Worm (Caenorhabditis elegans) whole organism, L4 larva: ENCODE measurements around the gene T16A9.3.

Experiments
- F10B5.3 ChIP-seq: sonication (generic microtip); optimal IDR thresholded peaks from 2 replicates; lab custom pipeline; 2016; ENCODE audit warnings: mild to moderate bottlenecking, missing genetic modification characterization, missing compliant biosample characterization
- F37D6.2 ChIP-seq: sonication (generic microtip); optimal IDR thresholded peaks from 2 replicates; lab custom pipeline; 2016; ENCODE audit warnings: mild to moderate bottlenecking, missing genetic modification characterization, missing compliant biosample characterization
- F44E2.7 ChIP-seq: fragments of 200-800 bp; sonication (Bioruptor generic); IDR thresholded peaks from 2 replicates; pipeline ENCODE4 v2.1.2; 2022; ENCODE audit warnings: missing genetic modification characterization, missing compliant biosample characterization
- T20F7.1 ChIP-seq: fragments of 200-800 bp; sonication (Bioruptor generic); optimal IDR thresholded peaks from 2 replicates; lab custom pipeline; 2018; ENCODE audit warnings: mild to moderate bottlenecking, missing genetic modification characterization, missing compliant biosample characterization
- T26A8.4 ChIP-seq: fragments of 200-800 bp; sonication (Bioruptor generic); IDR thresholded peaks from 2 replicates; pipeline ENCODE4 v1.3.6; 2022; ENCODE audit warnings: missing genetic modification characterization, missing compliant biosample characterization
- Y105C5A.15 ChIP-seq: fragments of 200-800 bp; sonication (Bioruptor generic); IDR thresholded peaks from 2 replicates; pipeline ENCODE4 v1.3.6; 2022; ENCODE audit warnings: missing genetic modification characterization, missing compliant biosample characterization
- ZK337.2 ChIP-seq: fragments of 200-800 bp; sonication (Bioruptor generic); IDR thresholded peaks from 2 replicates; pipeline ENCODE4 v1.3.6; 2022; ENCODE audit warnings: missing genetic modification reagents, missing genetic modification characterization, missing compliant biosample characterization
- ZK546.5 ChIP-seq, 2 experiments: sonication (generic microtip); optimal IDR thresholded peaks; 2 replicates each; lab custom pipeline; 2017; ENCODE audit warnings: missing biosample characterization in 2 of 2, missing genetic modification characterization in 2 of 2
- ama-1 ChIP-seq: fragments of 150-350 bp; optimal IDR thresholded peaks from 2 replicates; lab custom pipeline; 2014; ENCODE audit warnings: inconsistent platforms, mixed read lengths
- daf-16 ChIP-seq, 3 experiments: sonication (generic microtip); optimal IDR thresholded peaks; 2 replicates each; lab custom pipeline; 2016 to 2017; ENCODE audit warnings: missing genetic modification characterization in 3 of 3, missing genetic modification reagents in 3 of 3, mild to moderate bottlenecking in 2 of 3, missing compliant biosample characterization in 2 of 3, missing biosample characterization in 1 of 3, moderate library complexity in 1 of 3
- daf-8 ChIP-seq: fragments of 200-800 bp; sonication (Bioruptor generic); IDR thresholded peaks from 2 replicates; pipeline ENCODE4 v1.3.6; 2022; ENCODE audit warnings: missing genetic modification characterization, missing compliant biosample characterization
- dmd-6 ChIP-seq: fragments of 200-800 bp; sonication (Bioruptor generic); IDR thresholded peaks from 2 replicates; pipeline ENCODE4 v1.3.6; 2022; ENCODE audit warnings: missing genetic modification reagents, missing genetic modification characterization, missing compliant biosample characterization
- dmd-8 ChIP-seq: fragments of 200-800 bp; sonication (Bioruptor generic); IDR thresholded peaks from 2 replicates; pipeline ENCODE4 v1.3.6; 2022; ENCODE audit warnings: missing genetic modification characterization, missing compliant biosample characterization
- dpl-1 ChIP-seq: fragments of 150-350 bp; optimal IDR thresholded peaks from 2 replicates; lab custom pipeline; 2014; ENCODE audit warnings: missing biosample characterization, missing genetic modification reagents, missing genetic modification characterization
- dve-1 ChIP-seq: sonication (generic microtip); optimal IDR thresholded peaks from 2 replicates; lab custom pipeline; 2017; ENCODE audit warnings: antibody characterized with exemption, mild to moderate bottlenecking, missing genetic modification characterization, missing compliant biosample characterization; ENCODE audit not compliant: insufficient read depth
- egl-43 ChIP-seq: fragments of 200-800 bp; sonication (Bioruptor generic); IDR thresholded peaks from 2 replicates; pipeline ENCODE4 v1.3.6; 2022; ENCODE audit warnings: missing genetic modification reagents, missing genetic modification characterization, missing compliant biosample characterization
- fkh-10 ChIP-seq: fragments of 150-350 bp; optimal IDR thresholded peaks from 2 replicates; lab custom pipeline; 2014; ENCODE audit warnings: missing biosample characterization, missing genetic modification reagents, missing genetic modification characterization
- fos-1 ChIP-seq: fragments of 150-350 bp; optimal IDR thresholded peaks from 2 replicates; lab custom pipeline; 2014; ENCODE audit warnings: missing biosample characterization, missing genetic modification characterization
- hlh-11 ChIP-seq: fragments of 200-800 bp; sonication (Bioruptor generic); optimal IDR thresholded peaks from 2 replicates; lab custom pipeline; 2018; ENCODE audit warnings: mild to moderate bottlenecking, missing genetic modification characterization, missing compliant biosample characterization
- hlh-30 ChIP-seq: sonication (generic microtip); optimal IDR thresholded peaks from 2 replicates; lab custom pipeline; 2017; ENCODE audit warnings: antibody characterized with exemption, mild to moderate bottlenecking, missing genetic modification characterization, missing compliant biosample characterization; ENCODE audit not compliant: insufficient read depth
- lin-1 ChIP-seq: fragments of 200-800 bp; sonication (Bioruptor generic); IDR thresholded peaks from 2 replicates; pipeline ENCODE4 v1.3.6; 2022; ENCODE audit warnings: missing genetic modification reagents, missing genetic modification characterization, missing compliant biosample characterization
- lin-15B ChIP-seq: fragments of 150-350 bp; sonication (generic microtip); optimal IDR thresholded peaks from 3 replicates; lab custom pipeline; 2014; ENCODE audit warnings: missing biosample characterization, missing genetic modification characterization
- lin-39 ChIP-seq: fragments of 150-350 bp; optimal IDR thresholded peaks from 2 replicates; lab custom pipeline; 2014; ENCODE audit warnings: missing biosample characterization, missing genetic modification reagents, missing genetic modification characterization
- lsy-2 ChIP-seq, 2 experiments: fragments of 150-350 bp in 1 of 2; sonication (generic microtip) in 1 of 2; optimal IDR thresholded peaks; 2 replicates each; lab custom pipeline; 2014 to 2017; ENCODE audit warnings: missing biosample characterization in 2 of 2, missing genetic modification characterization in 2 of 2
- mdl-1 ChIP-seq, 2 experiments: fragments of 150-350 bp in 1 of 2; sonication (generic microtip) in 1 of 2; optimal IDR thresholded peaks; 2 replicates each; lab custom pipeline; 2014 to 2017; ENCODE audit warnings: missing biosample characterization in 2 of 2, missing genetic modification characterization in 2 of 2
- mxl-2 ChIP-seq: fragments of 200-800 bp; sonication (Bioruptor generic); conservative IDR thresholded peaks from 2 replicates; pipeline ENCODE4 v1.3.6; 2022; ENCODE audit warnings: missing genetic modification reagents, missing genetic modification characterization, missing compliant biosample characterization
- mxl-3 ChIP-seq: fragments of 200-800 bp; sonication (Bioruptor generic); optimal IDR thresholded peaks from 2 replicates; lab custom pipeline; 2018; ENCODE audit warnings: mild to moderate bottlenecking, missing genetic modification characterization, missing compliant biosample characterization
- nhr-10 ChIP-seq: fragments of 150-350 bp; optimal IDR thresholded peaks from 2 replicates; lab custom pipeline; 2014; ENCODE audit warnings: missing biosample characterization, missing genetic modification characterization
- nhr-28 ChIP-seq: fragments of 150-350 bp; optimal IDR thresholded peaks from 2 replicates; lab custom pipeline; 2014; ENCODE audit warnings: missing biosample characterization, missing genetic modification characterization
- nhr-48 ChIP-seq: sonication (generic microtip); optimal IDR thresholded peaks from 2 replicates; lab custom pipeline; 2016; ENCODE audit warnings: mild to moderate bottlenecking, missing genetic modification characterization, missing compliant biosample characterization
- nhr-77 ChIP-seq: fragments of 150-350 bp; optimal IDR thresholded peaks from 2 replicates; lab custom pipeline; 2014; ENCODE audit warnings: missing biosample characterization, missing genetic modification characterization
- pqm-1 ChIP-seq: sonication (generic microtip); optimal IDR thresholded peaks from 2 replicates; lab custom pipeline; 2017; ENCODE audit warnings: missing biosample characterization, missing genetic modification characterization
- saeg-2 ChIP-seq: fragments of 200-800 bp; sonication (Bioruptor generic); IDR thresholded peaks from 2 replicates; pipeline ENCODE4 v1.3.6; 2022; ENCODE audit warnings: missing genetic modification reagents, missing genetic modification characterization, missing compliant biosample characterization
- sdz-12 ChIP-seq: fragments of 200-800 bp; sonication (Bioruptor generic); optimal IDR thresholded peaks from 2 replicates; lab custom pipeline; 2018; ENCODE audit warnings: mild to moderate bottlenecking, missing genetic modification characterization, missing compliant biosample characterization
- skn-1 ChIP-seq: fragments of 150-350 bp; optimal IDR thresholded peaks from 2 replicates; lab custom pipeline; 2014; ENCODE audit warnings: missing biosample characterization, missing genetic modification characterization
- snpc-4 ChIP-seq: fragments of 150-350 bp; optimal IDR thresholded peaks from 2 replicates; lab custom pipeline; 2014; ENCODE audit warnings: missing biosample characterization, missing genetic modification characterization
- spr-1 ChIP-seq: sonication (generic microtip); optimal IDR thresholded peaks from 2 replicates; lab custom pipeline; 2016; ENCODE audit warnings: mild to moderate bottlenecking, missing genetic modification characterization, missing compliant biosample characterization
- tra-1 ChIP-seq: fragments of 200-800 bp; sonication (Bioruptor generic); IDR thresholded peaks from 2 replicates; pipeline ENCODE4 v1.3.6; 2022; ENCODE audit warnings: missing genetic modification reagents, missing genetic modification characterization, missing compliant biosample characterization
- unc-62 ChIP-seq, 3 experiments: fragments of 150-350 bp in 1 of 3; sonication (generic microtip); optimal IDR thresholded peaks in 2 of 3; peaks in 1 of 3; 1 replicate in 1 of 3; 2 replicates in 2 of 3; lab custom pipeline; 2014 to 2017; ENCODE audit warnings: missing biosample characterization in 3 of 3, missing genetic modification characterization in 3 of 3, missing genetic modification reagents in 3 of 3, missing genotype in 1 of 3
- zfp-3 ChIP-seq: fragments of 200-800 bp; sonication (Bioruptor generic); conservative IDR thresholded peaks from 2 replicates; pipeline ENCODE4 v1.3.6; 2022; ENCODE audit warnings: missing genetic modification reagents, missing genetic modification characterization, missing compliant biosample characterization
- ztf-11 ChIP-seq: fragments of 150-350 bp; optimal IDR thresholded peaks from 2 replicates; lab custom pipeline; 2014; ENCODE audit warnings: missing biosample characterization, missing genetic modification characterization

T16A9.3 gene

DNA sequence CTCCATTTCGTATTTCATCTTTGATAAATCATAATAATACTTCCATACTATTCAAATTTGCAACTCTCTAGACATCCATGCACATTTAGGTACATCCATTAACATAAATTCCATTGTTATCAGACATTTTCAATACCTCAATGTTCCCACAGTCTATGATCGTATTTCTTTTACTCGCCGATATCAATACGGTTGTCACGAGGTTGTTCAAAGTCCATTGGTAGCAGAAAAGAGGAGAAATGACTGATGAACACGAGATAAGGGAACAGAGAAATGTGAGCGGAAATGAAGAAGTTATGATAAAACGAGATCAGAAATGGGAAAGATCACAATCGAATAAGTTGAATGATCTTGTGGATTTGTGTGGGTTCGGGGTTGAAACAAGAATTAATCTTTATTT is 7.5 kb downstream of the T16A9.3 start:
- peak; percentile 93 for TF ChIP-seq nhr-28
- TF ChIP-seq dpl-1 (GFP tag; lab: Kevin White, UChicago), result no peak
- peak; percentile 66 for TF ChIP-seq nhr-48 (tag; lab: Kevin White, UChicago)
- peak in 1 of 2 experiments; percentile 81 for TF ChIP-seq mdl-1 (tag; optimal IDR thresholded peaks at IDR 0.05; lab: Kevin White, UChicago)
- TF ChIP-seq snpc-4 (tag; lab: Kevin White, UChicago), result no peak
- no peak for TF ChIP-seq mxl-2
- TF ChIP-seq mxl-3 (GFP tag; lab: Kevin White, UChicago), result peak; percentile 83
- no peak for TF ChIP-seq Y105C5A.15 (GFP tag; lab: Robert Waterston, UW)
- TF ChIP-seq lsy-2 (tag; optimal IDR thresholded peaks at IDR 0.05; lab: Kevin White, UChicago), result no peak
- TF ChIP-seq lin-1, result peak; percentile 34; the same call in 1 of the 2 replicates
- TF ChIP-seq nhr-77 (tag; lab: Kevin White, UChicago), result peak; percentile 74
- peak; percentile 70 for TF ChIP-seq pqm-1 (tag; lab: Kevin White, UChicago)
- no peak for TF ChIP-seq zfp-3
- peak in 1 of 2 experiments; percentile 99 for TF ChIP-seq unc-62 (GFP tag; optimal IDR thresholded peaks at IDR 0.05 in 1 of 2; lab: Kevin White, UChicago)
- no peak for TF ChIP-seq unc-62 (tag; optimal IDR thresholded peaks at IDR 0.05; lab: Kevin White, UChicago)
- TF ChIP-seq ZK546.5 (tag; optimal IDR thresholded peaks at IDR 0.05; lab: Kevin White, UChicago), result no peak
- peak; percentile 60 for TF ChIP-seq dmd-6 (GFP tag; lab: Robert Waterston, UW)
- peak; percentile 76 for TF ChIP-seq hlh-11
- no peak for TF ChIP-seq tra-1 (GFP tag; lab: Robert Waterston, UW)
- TF ChIP-seq daf-8 (GFP tag; lab: Robert Waterston, UW), result no peak
- TF ChIP-seq nhr-10, result no peak
- peak; percentile 42 for TF ChIP-seq T20F7.1 (GFP tag; lab: Kevin White, UChicago)
- TF ChIP-seq T26A8.4 (GFP tag; lab: Robert Waterston, UW), result no peak
- TF ChIP-seq dmd-8, result no peak
- TF ChIP-seq F10B5.3 (tag; lab: Kevin White, UChicago), result no peak
- TF ChIP-seq ama-1, result no peak
- peak; percentile 83 for TF ChIP-seq hlh-30
- no peak for TF ChIP-seq spr-1 (tag; lab: Kevin White, UChicago)
- TF ChIP-seq F44E2.7 (GFP tag; lab: Robert Waterston, UW), result no peak
- TF ChIP-seq, all 104 proteins: peak for 12

DNA sequence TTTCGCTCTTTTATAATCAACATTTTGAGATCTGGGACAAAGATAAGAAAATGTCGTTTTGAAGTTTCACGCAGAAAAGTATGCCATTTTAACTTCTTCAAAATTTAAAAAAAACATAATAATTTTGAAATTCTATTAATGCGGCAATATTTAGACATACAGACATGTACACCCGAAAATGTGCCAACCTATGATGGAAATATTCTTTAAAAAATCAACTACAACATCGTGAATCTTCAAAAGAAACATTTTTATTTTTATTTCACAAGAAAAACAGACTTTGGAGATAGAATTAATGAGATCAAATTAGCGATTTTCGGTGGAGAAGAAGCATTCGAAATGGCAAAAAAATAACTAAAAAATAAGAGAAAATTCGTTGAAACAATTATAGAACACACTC is 9.8 kb downstream of the T16A9.3 start, which contains the start of gene T16A9.5:
T16A9.5 (minus strand) TSS at position 101 of the 400 bp plus-strand sequence.
- TF ChIP-seq F10B5.3 (tag; lab: Kevin White, UChicago) (no peak), saeg-2 (no peak), lin-39 (no peak), ztf-11 (no peak), fkh-10 (GFP tag; lab: Kevin White, UChicago) (no peak), T20F7.1 (GFP tag; lab: Kevin White, UChicago) (no peak), sdz-12 (GFP tag; lab: Kevin White, UChicago) (no peak), fos-1 (tag; lab: Kevin White, UChicago) (no peak), skn-1 (tag; lab: Kevin White, UChicago) (no peak), lin-15B (tag; lab: Kevin White, UChicago) (no peak), dve-1 (tag; lab: Kevin White, UChicago) (no peak), egl-43 (GFP tag; lab: Robert Waterston, UW) (no peak), ZK337.2 (GFP tag; lab: Robert Waterston, UW) (no peak), pqm-1 (tag; lab: Kevin White, UChicago) (no peak), daf-16 (GFP tag; optimal IDR thresholded peaks at IDR 0.05; lab: Kevin White, UChicago) (no peak), daf-16 (tag; optimal IDR thresholded peaks at IDR 0.05; lab: Kevin White, UChicago) (no peak), F37D6.2 (tag; lab: Kevin White, UChicago) (no peak)
